Worm (Caenorhabditis elegans): ENCODE data around the gene C26B9.2.

The C26B9.2 gene

ce11 chrX:5354022-5354876 lies 14.3 kb downstream of the C26B9.2 start, which contains the start of gene pfn-2:
Gene pfn-2, minus strand, starts transcription at chrX:5354072.
- TF ChIP-seq scrt-1 (GFP tag; IDR thresholded peaks at IDR 0.05) (no peak), flt-1 (GFP tag; IDR thresholded peaks at IDR 0.05) (0 out of 2 replicates have a peak, but pooled peaks have one; percentile 17), aly-1 (tag; optimal IDR thresholded peaks at IDR 0.05) (peak; percentile 15), tbx-37 (GFP tag; conservative IDR thresholded peaks at IDR 0.05) (peak; percentile 52), B0310.2 (tag; optimal IDR thresholded peaks at IDR 0.05) (no peak), sea-1 (GFP tag; conservative IDR thresholded peaks at IDR 0.05) (no peak), hmbx-1 (tag; optimal IDR thresholded peaks at IDR 0.05) (no peak), tra-4 (tag; optimal IDR thresholded peaks at IDR 0.05) (no peak), ceh-36 (tag; optimal IDR thresholded peaks at IDR 0.05) (no peak), hnd-1 (tag; optimal IDR thresholded peaks at IDR 0.05) (no peak), hmg-4 (GFP tag; optimal IDR thresholded peaks at IDR 0.05) (peak; percentile 89), tbx-11 (GFP tag; IDR thresholded peaks at IDR 0.05) (0 out of 2 replicates have a peak, but pooled peaks have one; percentile 9), ama-1 (optimal IDR thresholded peaks at IDR 0.05) (no peak), F13C5.2 (tag; optimal IDR thresholded peaks at IDR 0.05) (peak; percentile 40), ceh-13 (GFP tag; optimal IDR thresholded peaks at IDR 0.05) (peak; percentile 6), pes-1 (GFP tag; IDR thresholded peaks at IDR 0.05) (no peak), ets-7 (tag; optimal IDR thresholded peaks at IDR 0.05) (no peak)

- TF ChIP-seq ceh-36 (tag; optimal IDR thresholded peaks at IDR 0.05) (no peak), F13C5.2 (tag; optimal IDR thresholded peaks at IDR 0.05) (no peak), tra-4 (tag; optimal IDR thresholded peaks at IDR 0.05) (no peak), pes-1 (GFP tag; IDR thresholded peaks at IDR 0.05) (no peak), B0310.2 (tag; optimal IDR thresholded peaks at IDR 0.05) (no peak), tbx-37 (GFP tag; conservative IDR thresholded peaks at IDR 0.05) (no peak), ets-7 (tag; optimal IDR thresholded peaks at IDR 0.05) (no peak), hmg-4 (GFP tag; optimal IDR thresholded peaks at IDR 0.05) (no peak), flt-1 (GFP tag; IDR thresholded peaks at IDR 0.05) (no peak), hmbx-1 (tag; optimal IDR thresholded peaks at IDR 0.05) (no peak), aly-1 (tag; optimal IDR thresholded peaks at IDR 0.05) (no peak)
These were observed 15.3 kb downstream of the C26B9.2 start for ce11 chrX:5355253-5355652.

ce11 chrX:5360682-5361081 lies 20.7 kb downstream of the C26B9.2 start:
- TF ChIP-seq aly-1 (tag; optimal IDR thresholded peaks at IDR 0.05) (peak; percentile 12), pes-1 (GFP tag; IDR thresholded peaks at IDR 0.05) (no peak), F13C5.2 (tag; optimal IDR thresholded peaks at IDR 0.05) (no peak), scrt-1 (GFP tag; IDR thresholded peaks at IDR 0.05) (no peak), ets-7 (tag; optimal IDR thresholded peaks at IDR 0.05) (no peak), hmbx-1 (tag; optimal IDR thresholded peaks at IDR 0.05) (no peak), hnd-1 (tag; optimal IDR thresholded peaks at IDR 0.05) (no peak), hmg-4 (GFP tag; optimal IDR thresholded peaks at IDR 0.05) (peak; percentile 75), tbx-11 (GFP tag; IDR thresholded peaks at IDR 0.05) (no peak)

- no peak for TF ChIP-seq F13C5.2 (tag; optimal IDR thresholded peaks at IDR 0.05)
- no peak for TF ChIP-seq scrt-1 (GFP tag; IDR thresholded peaks at IDR 0.05)
- TF ChIP-seq pes-1 (GFP tag; IDR thresholded peaks at IDR 0.05), result no peak
- no peak for TF ChIP-seq tra-4 (tag; optimal IDR thresholded peaks at IDR 0.05)
- TF ChIP-seq hmg-4 (GFP tag; optimal IDR thresholded peaks at IDR 0.05), result no peak
- no peak for TF ChIP-seq tbx-11 (GFP tag; IDR thresholded peaks at IDR 0.05)
- no peak for TF ChIP-seq ama-1 (optimal IDR thresholded peaks at IDR 0.05)
- no peak for TF ChIP-seq ceh-13 (GFP tag; optimal IDR thresholded peaks at IDR 0.05)
- no peak for TF ChIP-seq aly-1 (tag; optimal IDR thresholded peaks at IDR 0.05)
- no peak for TF ChIP-seq hnd-1 (tag; optimal IDR thresholded peaks at IDR 0.05)
- no peak for TF ChIP-seq sea-1 (GFP tag; conservative IDR thresholded peaks at IDR 0.05)
- no peak for TF ChIP-seq B0310.2 (tag; optimal IDR thresholded peaks at IDR 0.05)
These were observed 24.2 kb downstream of the C26B9.2 start, which contains the start of gene chtl-1 for ce11 chrX:5364222-5364621. Gene chtl-1, minus strand, starts transcription at chrX:5364322.

- TF ChIP-seq ets-7 (tag; optimal IDR thresholded peaks at IDR 0.05), result no peak
- TF ChIP-seq ceh-36 (tag; optimal IDR thresholded peaks at IDR 0.05), result no peak
- no peak for TF ChIP-seq scrt-1 (GFP tag; IDR thresholded peaks at IDR 0.05)
- no peak for TF ChIP-seq hnd-1 (tag; optimal IDR thresholded peaks at IDR 0.05)
- no peak for TF ChIP-seq pes-1 (GFP tag; IDR thresholded peaks at IDR 0.05)
- TF ChIP-seq flt-1 (GFP tag; IDR thresholded peaks at IDR 0.05), result no peak
- no peak for TF ChIP-seq tbx-11 (GFP tag; IDR thresholded peaks at IDR 0.05)
- TF ChIP-seq aly-1 (tag; optimal IDR thresholded peaks at IDR 0.05), result no peak
- TF ChIP-seq B0310.2 (tag; optimal IDR thresholded peaks at IDR 0.05), result no peak
These were observed 25.4 kb downstream of the C26B9.2 start, which contains the start of gene F35C8.5 for ce11 chrX:5365437-5365836. Gene F35C8.5, plus strand, starts transcription at chrX:5365813.

DNA sequence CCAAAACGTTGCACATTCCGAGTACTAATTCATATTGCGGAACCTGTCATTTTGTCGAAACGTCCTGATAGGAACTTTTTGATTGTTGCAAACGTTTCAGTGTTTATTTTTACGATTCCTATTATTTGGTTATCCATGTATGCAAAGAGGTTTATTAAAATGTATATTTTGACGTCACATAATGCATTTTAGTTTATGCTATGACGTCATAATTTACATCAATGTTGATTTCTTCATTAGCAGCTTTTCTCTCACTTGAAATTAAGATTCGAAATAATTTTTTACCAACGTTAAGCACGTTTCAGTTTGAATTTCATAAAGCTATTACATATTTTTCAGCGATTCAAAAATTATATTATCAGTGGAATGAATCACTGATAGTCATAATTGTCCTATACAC lies 26.6 kb downstream of the C26B9.2 start:
- TF ChIP-seq ama-1 (optimal IDR thresholded peaks at IDR 0.05) (no peak), ceh-13 (GFP tag; optimal IDR thresholded peaks at IDR 0.05) (no peak), tra-4 (tag; optimal IDR thresholded peaks at IDR 0.05) (no peak), tbx-37 (GFP tag; conservative IDR thresholded peaks at IDR 0.05) (no peak), ets-7 (tag; optimal IDR thresholded peaks at IDR 0.05) (no peak), F13C5.2 (tag; optimal IDR thresholded peaks at IDR 0.05) (no peak), aly-1 (tag; optimal IDR thresholded peaks at IDR 0.05) (no peak), scrt-1 (GFP tag; IDR thresholded peaks at IDR 0.05) (no peak)

DNA sequence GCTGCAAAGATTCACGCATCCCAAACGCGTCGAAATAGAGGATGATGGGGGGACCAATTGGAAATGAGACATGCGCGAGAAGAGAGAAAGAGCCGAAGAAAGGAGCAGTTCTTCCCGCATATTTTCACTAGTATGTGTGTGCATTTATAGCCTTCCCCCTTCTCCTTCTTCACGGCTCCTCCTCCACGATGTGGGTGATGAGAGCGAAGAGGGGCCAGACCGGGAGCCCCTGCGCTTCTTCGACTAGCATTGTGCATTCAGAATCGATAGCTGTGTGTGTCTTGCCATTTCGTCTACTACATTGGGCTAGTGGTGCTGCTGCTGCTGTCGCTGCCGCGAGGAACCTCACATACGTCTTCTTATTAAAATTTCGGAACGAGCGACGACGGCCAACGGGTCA lies 28.2 kb downstream of the C26B9.2 start, which contains the start of gene jkk-1:
Gene jkk-1, plus strand, starts transcription at position 249 of the 400 bp plus-strand sequence.
- no peak for TF ChIP-seq tbx-37 (GFP tag; conservative IDR thresholded peaks at IDR 0.05)
- TF ChIP-seq sea-1 (GFP tag; conservative IDR thresholded peaks at IDR 0.05), result no peak
- no peak for TF ChIP-seq flt-1 (GFP tag; IDR thresholded peaks at IDR 0.05)
- TF ChIP-seq aly-1 (tag; optimal IDR thresholded peaks at IDR 0.05), result no peak
- TF ChIP-seq ets-7 (tag; optimal IDR thresholded peaks at IDR 0.05), result no peak
- no peak for TF ChIP-seq hnd-1 (tag; optimal IDR thresholded peaks at IDR 0.05)
- no peak for TF ChIP-seq hmg-4 (GFP tag; optimal IDR thresholded peaks at IDR 0.05)
- no peak for TF ChIP-seq scrt-1 (GFP tag; IDR thresholded peaks at IDR 0.05)
- TF ChIP-seq tra-4 (tag; optimal IDR thresholded peaks at IDR 0.05), result no peak
- TF ChIP-seq ceh-13 (GFP tag; optimal IDR thresholded peaks at IDR 0.05), result no peak
- no peak for TF ChIP-seq hmbx-1 (tag; optimal IDR thresholded peaks at IDR 0.05)
- TF ChIP-seq ama-1 (optimal IDR thresholded peaks at IDR 0.05), result no peak
- TF ChIP-seq B0310.2 (tag; optimal IDR thresholded peaks at IDR 0.05), result no peak
- no peak for TF ChIP-seq ceh-36 (tag; optimal IDR thresholded peaks at IDR 0.05)
- no peak for TF ChIP-seq pes-1 (GFP tag; IDR thresholded peaks at IDR 0.05)
- no peak for TF ChIP-seq tbx-11 (GFP tag; IDR thresholded peaks at IDR 0.05)
- TF ChIP-seq F13C5.2 (tag; optimal IDR thresholded peaks at IDR 0.05), result no peak
